Worm (Caenorhabditis elegans): ENCODE measurements around the gene F56F10.1.

The F56F10.1 gene

DNA sequence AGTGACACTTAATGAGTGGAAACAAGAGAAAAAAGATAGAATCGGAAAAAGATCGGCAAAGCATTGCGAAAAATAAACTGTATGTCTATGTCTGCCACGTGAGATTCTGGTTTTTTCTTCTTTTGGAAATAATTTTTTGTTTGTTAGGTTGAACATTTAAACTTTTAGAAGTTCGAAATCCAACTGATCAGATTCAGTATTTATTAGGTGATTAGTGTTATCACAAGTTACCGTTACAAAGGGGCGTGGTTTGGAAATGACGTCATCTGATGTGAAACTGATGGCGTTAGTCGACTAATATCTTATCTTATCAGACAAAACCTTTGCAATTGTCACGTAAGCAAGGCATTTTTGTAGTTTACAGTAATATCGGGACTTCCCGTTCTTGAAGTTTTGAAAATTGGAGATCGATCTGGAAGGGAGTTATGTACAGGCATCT is 8.1 kb upstream of the F56F10.1 start (continued):
- TF ChIP-seq nhr-237 (tag; optimal IDR thresholded peaks at IDR 0.05) (no peak), ZK546.5 (tag; optimal IDR thresholded peaks at IDR 0.05) (no peak), fkh-10 (GFP tag; optimal IDR thresholded peaks at IDR 0.05) (no peak)

DNA sequence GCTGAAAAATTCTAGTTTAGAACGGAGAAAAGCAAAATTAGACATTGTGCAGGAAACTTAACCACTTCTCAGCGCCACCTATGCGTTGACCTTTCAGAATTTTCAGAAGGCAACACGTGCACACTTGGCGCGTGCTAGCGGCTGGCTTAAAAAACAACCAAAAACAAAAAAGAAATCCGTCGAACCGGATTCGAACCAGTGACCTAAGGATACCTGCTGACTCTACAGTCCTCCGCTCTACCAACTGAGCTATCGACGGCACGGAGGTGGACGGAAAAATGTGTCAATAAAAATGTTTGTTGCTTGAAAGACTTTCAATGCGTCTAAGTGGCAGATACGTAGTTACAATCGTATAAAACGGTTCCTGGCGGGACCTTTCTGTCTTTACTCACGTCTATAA is 7.2 kb upstream of the F56F10.1 start:
- TF ChIP-seq elt-2 (tag; optimal IDR thresholded peaks at IDR 0.05) (no peak), unc-62 (GFP tag; optimal IDR thresholded peaks at IDR 0.05) (no peak), pqm-1 (tag; optimal IDR thresholded peaks at IDR 0.05) (no peak), nhr-77 (tag; optimal IDR thresholded peaks at IDR 0.05) (no peak), unc-39 (tag; optimal IDR thresholded peaks at IDR 0.05) (no peak), hmg-11 (tag; optimal IDR thresholded peaks at IDR 0.05) (no peak), ceh-28 (tag; optimal IDR thresholded peaks at IDR 0.05) (no peak), nhr-237 (tag; optimal IDR thresholded peaks at IDR 0.05) (no peak), nhr-67 (tag; optimal IDR thresholded peaks at IDR 0.05) (no peak), lin-39 (tag; optimal IDR thresholded peaks at IDR 0.05) (no peak), egl-27 (tag; optimal IDR thresholded peaks at IDR 0.05) (no peak), ceh-82 (tag; optimal IDR thresholded peaks at IDR 0.05) (no peak), nhr-43 (tag; optimal IDR thresholded peaks at IDR 0.05; ENCODE audit: poor library complexity, severe bottlenecking) (no peak), nhr-25 (tag; optimal IDR thresholded peaks at IDR 0.05) (no peak), snpc-4 (tag; optimal IDR thresholded peaks at IDR 0.05) (no peak), ceh-16 (tag; optimal IDR thresholded peaks at IDR 0.05) (no peak), nhr-11 (tag; optimal IDR thresholded peaks at IDR 0.05) (no peak), sea-2 (GFP tag; optimal IDR thresholded peaks at IDR 0.05) (no peak), egl-5 (tag; optimal IDR thresholded peaks at IDR 0.05) (no peak), pha-4 (tag; optimal IDR thresholded peaks at IDR 0.05) (no peak)

ce11 chrX:871020-871419 is 1.4 kb upstream of the F56F10.1 start, which contains the start of gene lgl-1:
TSS of gene lgl-1 (minus strand) at chrX:871089.
- no peak for TF ChIP-seq fkh-2 (tag; optimal IDR thresholded peaks at IDR 0.05)
- TF ChIP-seq jun-1 (tag; optimal IDR thresholded peaks at IDR 0.05), result peak; percentile 54
- TF ChIP-seq pha-4 (tag; optimal IDR thresholded peaks at IDR 0.05), result no peak
- no peak for TF ChIP-seq ztf-11 (tag; optimal IDR thresholded peaks at IDR 0.05)
- TF ChIP-seq lsy-12 (tag; optimal IDR thresholded peaks at IDR 0.05), result no peak
- no peak for TF ChIP-seq mml-1 (tag; optimal IDR thresholded peaks at IDR 0.05)
- no peak for TF ChIP-seq elt-3 (tag; optimal IDR thresholded peaks at IDR 0.05)
- no peak for TF ChIP-seq aly-2 (tag; optimal IDR thresholded peaks at IDR 0.05)
- TF ChIP-seq nfya-1 (tag; optimal IDR thresholded peaks at IDR 0.05; ENCODE audit: insufficient read depth), result peak; percentile 3
- no peak for TF ChIP-seq ceh-28 (tag; optimal IDR thresholded peaks at IDR 0.05)
- TF ChIP-seq lin-39 (tag; optimal IDR thresholded peaks at IDR 0.05), result peak; percentile 67
- TF ChIP-seq ceh-82 (tag; optimal IDR thresholded peaks at IDR 0.05), result no peak
- TF ChIP-seq elt-1 (tag; optimal IDR thresholded peaks at IDR 0.05), result no peak
- no peak for TF ChIP-seq ama-1 (optimal IDR thresholded peaks at IDR 0.05)
- no peak for TF ChIP-seq nhr-76 (tag; optimal IDR thresholded peaks at IDR 0.05)
- no peak for TF ChIP-seq sea-2 (GFP tag; optimal IDR thresholded peaks at IDR 0.05)
- TF ChIP-seq mdl-1 (tag; optimal IDR thresholded peaks at IDR 0.05), result no peak
- TF ChIP-seq daf-12 (tag; optimal IDR thresholded peaks at IDR 0.05), result no peak
- TF ChIP-seq nhr-25 (tag; optimal IDR thresholded peaks at IDR 0.05), result peak; percentile 53
- TF ChIP-seq egl-27 (tag; optimal IDR thresholded peaks at IDR 0.05), result no peak
- TF ChIP-seq pqm-1 (tag; optimal IDR thresholded peaks at IDR 0.05), result peak; percentile 18
- no peak for TF ChIP-seq fos-1 (tag; optimal IDR thresholded peaks at IDR 0.05)
- no peak for TF ChIP-seq nhr-237 (tag; optimal IDR thresholded peaks at IDR 0.05)
- TF ChIP-seq nhr-23 (tag; optimal IDR thresholded peaks at IDR 0.05), result peak; percentile 30
- TF ChIP-seq nhr-43 (tag; optimal IDR thresholded peaks at IDR 0.05; ENCODE audit: poor library complexity, severe bottlenecking), result no peak
- peak; percentile 31 for TF ChIP-seq elt-2 (tag; optimal IDR thresholded peaks at IDR 0.05)
- TF ChIP-seq nhr-67 (tag; optimal IDR thresholded peaks at IDR 0.05), result no peak
- TF ChIP-seq unc-62 (GFP tag; optimal IDR thresholded peaks at IDR 0.05), result no peak
- TF ChIP-seq tbx-2 (tag; optimal IDR thresholded peaks at IDR 0.05), result no peak
- TF ChIP-seq hmg-11 (tag; optimal IDR thresholded peaks at IDR 0.05), result peak; percentile 59
- no peak for TF ChIP-seq nhr-12 (tag; optimal IDR thresholded peaks at IDR 0.05)
- TF ChIP-seq ceh-16 (tag; optimal IDR thresholded peaks at IDR 0.05), result no peak
- TF ChIP-seq fkh-10 (GFP tag; optimal IDR thresholded peaks at IDR 0.05), result no peak
